Worm (Caenorhabditis elegans): Measurements from ENCODE around the gene B0304.4.

ce11 chrII:4566237-4566636 is 43.2 kb upstream of the B0304.4 start:
- TF ChIP-seq aly-1 (tag; optimal IDR thresholded peaks at IDR 0.05) (no peak), ama-1 (optimal IDR thresholded peaks at IDR 0.05) (no peak), flt-1 (GFP tag; IDR thresholded peaks at IDR 0.05) (no peak), ceh-36 (tag; optimal IDR thresholded peaks at IDR 0.05) (no peak), hmg-4 (GFP tag; optimal IDR thresholded peaks at IDR 0.05) (no peak), tbx-37 (GFP tag; conservative IDR thresholded peaks at IDR 0.05) (no peak), tbx-11 (GFP tag; IDR thresholded peaks at IDR 0.05) (no peak), hmbx-1 (tag; optimal IDR thresholded peaks at IDR 0.05) (no peak), F13C5.2 (tag; optimal IDR thresholded peaks at IDR 0.05) (no peak)
